Worm (Caenorhabditis elegans) whole organism, L4/young adult: ENCODE data around the gene F22E5.21.

ENCODE experiments used
- W03F9.2 ChIP-seq: fragments of 150-350 bp; optimal IDR thresholded peaks from 2 replicates; lab custom pipeline; 2014; ENCODE audit warnings: missing biosample characterization, missing genetic modification characterization
- him-1 ChIP-seq: sonication (generic microtip); optimal IDR thresholded peaks from 2 replicates; lab custom pipeline; 2016; ENCODE audit warnings: missing genotype, missing genetic modification reagents, missing genetic modification characterization, missing compliant biosample characterization

- no peak for TF ChIP-seq him-1 (tag; lab: Kevin White, UChicago)
- TF ChIP-seq W03F9.2 (tag; lab: Kevin White, UChicago) = no peak
Measured at ce11 chrII:2656606-2657005, 19.3 kb upstream of the F22E5.21 start, which contains the start of gene sri-47.
